Fruit fly (Drosophila melanogaster): ENCODE data around the gene CG5646.
A peak's percentile ranks its signal among the peaks of the same experiment; 100 is the strongest.

Gene CG5646

DNA sequence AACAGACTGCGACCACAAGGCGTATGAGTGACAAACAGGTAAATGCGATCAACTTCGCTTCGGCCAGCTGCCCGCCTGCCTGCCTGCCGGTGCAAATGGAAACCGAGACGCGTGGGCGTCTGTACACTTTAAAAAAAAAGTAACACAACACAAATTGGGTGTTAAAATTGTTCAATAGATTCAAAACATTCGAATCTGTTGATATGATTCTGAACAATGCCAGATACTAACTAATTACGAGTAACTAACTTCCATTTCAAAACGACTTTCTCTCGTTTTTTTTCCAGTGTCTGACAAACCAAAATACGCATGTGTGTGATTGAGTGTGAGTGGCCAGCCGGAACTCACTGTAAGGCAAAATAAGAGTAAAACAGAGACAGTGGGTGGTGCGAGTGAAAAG lies 8.6 kb upstream of the CG5646 start (continued):
- TF ChIP-seq D19A (tag; optimal IDR thresholded peaks at IDR 0.05) (no peak), B-H2 (GFP tag; optimal IDR thresholded peaks at IDR 0.05) (no peak), lola (GFP tag; optimal IDR thresholded peaks at IDR 0.05) (no peak), CG5953 (GFP tag; IDR thresholded peaks at IDR 0.05) (peak; percentile 84), luna (GFP tag; optimal IDR thresholded peaks at IDR 0.05) (peak; percentile 86), Usf (GFP tag; optimal IDR thresholded peaks at IDR 0.05) (no peak), CG15696 (tag; optimal IDR thresholded peaks at IDR 0.05) (peak; percentile 60), pum (GFP tag; optimal IDR thresholded peaks at IDR 0.05) (peak; percentile 86), wor (GFP tag; IDR thresholded peaks at IDR 0.05) (peak; percentile 75), CG10321 (GFP tag; IDR thresholded peaks at IDR 0.05) (peak; percentile 55), CG2116 (GFP tag; optimal IDR thresholded peaks at IDR 0.05) (peak; percentile 25), Spps (tag; optimal IDR thresholded peaks at IDR 0.05) (no peak), CG10366 (GFP tag; IDR thresholded peaks at IDR 0.05) (peak; percentile 85; the same call in 1 of the 2 replicates), caup (GFP tag; optimal IDR thresholded peaks at IDR 0.05; ENCODE audit: severe bottlenecking) (peak; percentile 95), ken (GFP tag; IDR thresholded peaks at IDR 0.05) (peak; percentile 74), pzg (GFP tag; optimal IDR thresholded peaks at IDR 0.05) (peak; percentile 16), mam (GFP tag; optimal IDR thresholded peaks at IDR 0.05) (peak; percentile 95), croc (GFP tag; conservative IDR thresholded peaks at IDR 0.05) (peak; percentile 67), CG4282 (GFP tag; optimal IDR thresholded peaks at IDR 0.05) (peak; percentile 69), Elba2 (GFP tag; optimal IDR thresholded peaks at IDR 0.05) (no peak), CHES-1-like (GFP tag; optimal IDR thresholded peaks at IDR 0.05) (peak; percentile 71), Gug (GFP tag; IDR thresholded peaks at IDR 0.05) (peak; percentile 78), lov (optimal IDR thresholded peaks at IDR 0.05) (no peak), lov (GFP tag; IDR thresholded peaks at IDR 0.05) (peak; percentile 73; the same call in 1 of the 3 replicates), CG6854 (GFP tag; optimal IDR thresholded peaks at IDR 0.05) (peak; percentile 86), Rx (GFP tag; IDR thresholded peaks at IDR 0.05) (peak; percentile 84), CG12769 (tag; optimal IDR thresholded peaks at IDR 0.05) (peak; percentile 85), CG7928 (GFP tag; optimal IDR thresholded peaks at IDR 0.05) (peak; percentile 72), gcm2 (GFP tag; optimal IDR thresholded peaks at IDR 0.05) (no peak), CG5245 (GFP tag; optimal IDR thresholded peaks at IDR 0.05) (peak; percentile 70), sna (GFP tag; IDR thresholded peaks at IDR 0.05; ENCODE audit: partially characterized antibody) (no peak), CG1832 (GFP tag; optimal IDR thresholded peaks at IDR 0.05) (no peak), Side (GFP tag; optimal IDR thresholded peaks at IDR 0.05) (peak; percentile 91), Blimp-1 (GFP tag; optimal IDR thresholded peaks at IDR 0.05) (no peak), CG8944 (GFP tag; optimal IDR thresholded peaks at IDR 0.05) (peak; percentile 79), ttk (GFP tag; IDR thresholded peaks at IDR 0.05) (peak; percentile 83), CG12744 (GFP tag; optimal IDR thresholded peaks at IDR 0.05) (peak; percentile 54), Hmr (GFP tag; optimal IDR thresholded peaks at IDR 0.05) (peak; percentile 81), Hey (tag; optimal IDR thresholded peaks at IDR 0.05) (no peak), unpg (GFP tag; optimal IDR thresholded peaks at IDR 0.05) (peak; percentile 70), pfk (GFP tag; optimal IDR thresholded peaks at IDR 0.05) (no peak), Bdp1 (GFP tag; optimal IDR thresholded peaks at IDR 0.05) (peak; percentile 36), stwl (tag; optimal IDR thresholded peaks at IDR 0.05) (no peak), pho (GFP tag; optimal IDR thresholded peaks at IDR 0.05) (peak; percentile 50), Sry-δ (GFP tag; optimal IDR thresholded peaks at IDR 0.05) (peak; percentile 64), maf-S (GFP tag; optimal IDR thresholded peaks at IDR 0.05) (peak; percentile 66), CG7839 (tag; optimal IDR thresholded peaks at IDR 0.05) (peak; percentile 93), CG18011 (GFP tag; optimal IDR thresholded peaks at IDR 0.05) (peak; percentile 34), CG2889 (GFP tag; IDR thresholded peaks at IDR 0.05) (peak; percentile 80; the same call in 2 of the 3 replicates), CG43689 (GFP tag; IDR thresholded peaks at IDR 0.05) (peak; percentile 68), CG2129 (GFP tag; IDR thresholded peaks at IDR 0.05; ENCODE audit: partially characterized antibody) (no peak)

Data from whole organism, embryonic.